Worm (Caenorhabditis elegans) whole organism, late embryonic: ENCODE data around the gene T19D7.6.

Experiments used
- F13H6.1 ChIP-seq: sonication (generic microtip); optimal IDR thresholded peaks from 2 replicates; lab custom pipeline; 2016; ENCODE audit warnings: missing genetic modification characterization, missing compliant biosample characterization
- K09A11.1 ChIP-seq: sonication (generic microtip); optimal IDR thresholded peaks from 2 replicates; lab custom pipeline; 2017; ENCODE audit warnings: antibody characterized with exemption, mild to moderate bottlenecking, missing genetic modification characterization, missing compliant biosample characterization; ENCODE audit not compliant: insufficient read depth
- Y22D7AL.16 ChIP-seq: sonication (generic microtip); optimal IDR thresholded peaks from 2 replicates; lab custom pipeline; 2016; ENCODE audit warnings: missing genetic modification characterization, missing compliant biosample characterization
- ama-1 ChIP-seq: fragments of 150-350 bp; optimal IDR thresholded peaks from 2 replicates; lab custom pipeline; 2014
- ceh-14 ChIP-seq: sonication (generic microtip); optimal IDR thresholded peaks from 2 replicates; lab custom pipeline; 2016; ENCODE audit warnings: missing genotype, missing genetic modification characterization, missing compliant biosample characterization
- ceh-19 ChIP-seq: fragments of 200-800 bp; sonication (Bioruptor generic); optimal IDR thresholded peaks from 2 replicates; lab custom pipeline; 2018; ENCODE audit warnings: mild to moderate bottlenecking, missing genetic modification characterization, missing compliant biosample characterization
- ceh-22 ChIP-seq: sonication (generic microtip); optimal IDR thresholded peaks from 2 replicates; lab custom pipeline; 2017; ENCODE audit warnings: missing biosample characterization, missing genetic modification characterization
- ceh-31 ChIP-seq: sonication (generic microtip); optimal IDR thresholded peaks from 2 replicates; lab custom pipeline; 2016; ENCODE audit warnings: missing genetic modification characterization, missing compliant biosample characterization
- ceh-48 ChIP-seq: sonication (generic microtip); optimal IDR thresholded peaks from 2 replicates; lab custom pipeline; 2016; ENCODE audit warnings: missing genetic modification characterization, inconsistent platforms, missing compliant biosample characterization
- ceh-6 ChIP-seq: fragments of 200-800 bp; sonication (Bioruptor generic); optimal IDR thresholded peaks from 2 replicates; lab custom pipeline; 2018; ENCODE audit warnings: mild to moderate bottlenecking, missing genetic modification characterization, missing compliant biosample characterization
- ceh-9 ChIP-seq: sonication (generic microtip); optimal IDR thresholded peaks from 2 replicates; lab custom pipeline; 2016; ENCODE audit warnings: mild to moderate bottlenecking, missing genetic modification characterization, inconsistent platforms, missing compliant biosample characterization
- dve-1 ChIP-seq: sonication (generic microtip); optimal IDR thresholded peaks from 2 replicates; lab custom pipeline; 2017; ENCODE audit warnings: antibody characterized with exemption, mild to moderate bottlenecking, missing genetic modification characterization, missing compliant biosample characterization
- elt-2 ChIP-seq: sonication (generic microtip); optimal IDR thresholded peaks from 2 replicates; lab custom pipeline; 2016; ENCODE audit warnings: missing genetic modification reagents, missing genetic modification characterization, missing compliant biosample characterization
- elt-4 ChIP-seq: sonication (generic microtip); optimal IDR thresholded peaks from 2 replicates; lab custom pipeline; 2016; ENCODE audit warnings: missing genetic modification characterization, missing compliant biosample characterization
- ets-4 ChIP-seq: sonication (generic microtip); optimal IDR thresholded peaks from 2 replicates; lab custom pipeline; 2016; ENCODE audit warnings: missing genetic modification characterization, missing compliant biosample characterization
- gmeb-2 ChIP-seq: sonication (generic microtip); optimal IDR thresholded peaks from 2 replicates; lab custom pipeline; 2016; ENCODE audit warnings: missing genetic modification characterization, inconsistent platforms, missing compliant biosample characterization
- hlh-13 ChIP-seq: fragments of 200-800 bp; sonication (Bioruptor generic); optimal IDR thresholded peaks from 2 replicates; lab custom pipeline; 2018; ENCODE audit warnings: mild to moderate bottlenecking, missing genetic modification characterization, missing compliant biosample characterization
- hlh-30 ChIP-seq: sonication (generic microtip); optimal IDR thresholded peaks from 2 replicates; lab custom pipeline; 2017; ENCODE audit warnings: antibody characterized with exemption, missing genetic modification characterization, missing compliant biosample characterization; ENCODE audit not compliant: insufficient read depth
- hlh-6 ChIP-seq: sonication (generic microtip); optimal IDR thresholded peaks from 2 replicates; lab custom pipeline; 2016; ENCODE audit warnings: missing genotype, missing genetic modification characterization, missing compliant biosample characterization
- hlh-8 ChIP-seq: sonication (generic microtip); optimal IDR thresholded peaks from 2 replicates; lab custom pipeline; 2016; ENCODE audit warnings: missing genotype, missing genetic modification characterization, missing compliant biosample characterization
- madf-2 ChIP-seq: sonication (generic microtip); optimal IDR thresholded peaks from 2 replicates; lab custom pipeline; 2017; ENCODE audit warnings: missing genetic modification characterization, missing compliant biosample characterization
- nhr-11 ChIP-seq: fragments of 150-350 bp; optimal IDR thresholded peaks from 2 replicates; lab custom pipeline; 2014; ENCODE audit warnings: missing biosample characterization, missing genetic modification characterization
- odd-2 ChIP-seq: sonication (generic microtip); optimal IDR thresholded peaks from 2 replicates; lab custom pipeline; 2017; ENCODE audit warnings: antibody characterized with exemption, mild to moderate bottlenecking, missing genetic modification characterization, missing compliant biosample characterization
- pat-9 ChIP-seq: fragments of 200-800 bp; sonication (Bioruptor generic); optimal IDR thresholded peaks from 2 replicates; lab custom pipeline; 2018; ENCODE audit warnings: mild to moderate bottlenecking, missing genetic modification characterization, moderate library complexity, missing compliant biosample characterization
- pha-2 ChIP-seq: sonication (generic microtip); optimal IDR thresholded peaks from 2 replicates; lab custom pipeline; 2017; ENCODE audit warnings: mild to moderate bottlenecking, missing genetic modification characterization, missing compliant biosample characterization
- pros-1 ChIP-seq: fragments of 150-350 bp; optimal IDR thresholded peaks from 2 replicates; lab custom pipeline; 2014; ENCODE audit warnings: missing biosample characterization, missing genetic modification reagents, missing genetic modification characterization
- rnt-1 ChIP-seq: sonication (generic microtip); optimal IDR thresholded peaks from 2 replicates; lab custom pipeline; 2016; ENCODE audit warnings: missing genetic modification characterization, missing compliant biosample characterization
- sdc-2 ChIP-seq: sonication (generic microtip); optimal IDR thresholded peaks from 2 replicates; lab custom pipeline; 2016; ENCODE audit warnings: missing genotype, missing genetic modification characterization, missing compliant biosample characterization
- sox-2 ChIP-seq: fragments of 200-800 bp; sonication (Bioruptor generic); IDR thresholded peaks from 2 replicates; pipeline ENCODE4 v1.3.6; 2022; ENCODE audit warnings: missing genetic modification reagents, missing genetic modification characterization, missing compliant biosample characterization
- syd-9 ChIP-seq: sonication (generic microtip); optimal IDR thresholded peaks from 2 replicates; lab custom pipeline; 2016; ENCODE audit warnings: mild to moderate bottlenecking, missing genetic modification characterization, moderate library complexity, missing compliant biosample characterization
- tbx-7 ChIP-seq: sonication (generic microtip); optimal IDR thresholded peaks from 2 replicates; lab custom pipeline; 2016; ENCODE audit warnings: missing genotype, missing genetic modification characterization, missing compliant biosample characterization
- ttx-3 ChIP-seq: sonication (generic microtip); optimal IDR thresholded peaks from 2 replicates; lab custom pipeline; 2016; ENCODE audit warnings: missing genetic modification reagents, missing genetic modification characterization, missing compliant biosample characterization
- unc-3 ChIP-seq, 2 experiments: fragments of 200-800 bp in 1 of 2; sonication (Bioruptor generic) in 1 of 2; sonication (generic microtip) in 1 of 2; conservative IDR thresholded peaks in 1 of 2; optimal IDR thresholded peaks in 1 of 2; 2 replicates each; pipeline versions ENCODE4 v1.3.6 to Lab custom; 2016 to 2022; ENCODE audit warnings: missing compliant biosample characterization in 2 of 2, missing genetic modification characterization in 2 of 2, missing genetic modification reagents in 1 of 2
- unc-42 ChIP-seq: sonication (generic microtip); optimal IDR thresholded peaks from 2 replicates; lab custom pipeline; 2016; ENCODE audit warnings: missing genotype, missing genetic modification characterization, missing compliant biosample characterization
- zip-5 ChIP-seq: sonication (generic microtip); optimal IDR thresholded peaks from 2 replicates; lab custom pipeline; 2016; ENCODE audit warnings: missing genetic modification characterization, missing compliant biosample characterization

T19D7.6 gene

DNA sequence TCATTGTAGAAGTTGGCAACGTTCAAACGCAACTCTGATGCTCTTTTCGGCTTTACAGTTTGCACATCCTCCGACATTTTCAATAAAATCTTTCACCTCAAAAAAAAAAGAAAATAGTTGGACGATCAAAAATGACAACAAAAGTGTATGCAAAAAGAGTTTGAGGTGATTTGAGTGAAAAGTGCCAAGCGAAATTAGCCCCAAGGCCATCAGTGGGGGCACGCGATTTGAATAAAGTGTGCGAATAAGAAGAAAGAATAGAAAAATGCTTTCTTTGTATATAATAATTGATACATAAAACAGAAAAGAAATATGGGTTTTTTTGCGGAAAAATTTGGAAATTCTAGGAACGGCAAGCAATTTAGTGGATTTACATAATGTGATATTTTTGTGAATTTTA is 4.5 kb downstream of the T19D7.6 start, which contains the start of gene T19D7.5:
TSS of gene T19D7.5 (minus strand) at position 101 of the 400 bp plus-strand sequence.
- no peak for TF ChIP-seq F13H6.1 (tag; lab: Kevin White, UChicago)
- no peak for TF ChIP-seq madf-2 (tag; lab: Kevin White, UChicago)
- TF ChIP-seq ets-4 (tag; lab: Kevin White, UChicago) = no peak
- TF ChIP-seq pros-1 = no peak
- no peak for TF ChIP-seq hlh-6 (tag; lab: Kevin White, UChicago)
- no peak for TF ChIP-seq ama-1 (lab: Kevin White, UChicago)

DNA sequence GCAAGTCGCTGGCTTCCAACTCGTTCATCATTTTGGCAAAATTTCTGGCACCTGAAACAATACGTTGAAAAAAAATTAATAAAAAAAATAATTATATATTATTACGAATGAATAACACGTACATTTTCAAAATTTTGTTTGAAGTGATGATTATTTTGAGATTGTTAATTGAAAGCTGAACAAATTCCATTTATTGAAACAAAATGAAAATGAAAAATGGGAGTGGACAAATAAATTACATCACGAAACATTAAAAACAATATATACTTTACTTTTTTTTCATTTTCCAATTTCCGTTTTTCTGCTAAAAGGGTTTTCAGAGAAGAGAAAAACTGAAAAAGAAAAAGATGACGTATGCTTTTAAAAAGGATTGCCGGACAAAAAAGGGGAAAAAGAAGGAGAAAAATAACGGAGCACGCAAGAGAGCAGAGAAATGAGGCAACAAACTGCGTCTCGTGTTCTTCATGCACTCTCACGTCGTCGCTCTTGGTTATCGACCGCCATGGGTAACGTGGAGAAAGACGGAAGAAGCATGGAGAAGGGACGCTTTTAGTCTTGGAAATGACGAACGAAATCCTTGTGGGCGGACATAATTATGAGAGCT is 8.8 kb downstream of the T19D7.6 start, which contains the start of gene rund-1:
TSS of gene rund-1 (minus strand) at position 51 of the 604 bp plus-strand sequence.
- TF ChIP-seq unc-42 (tag; lab: Kevin White, UChicago) = peak; percentile 48
- TF ChIP-seq ceh-31 = peak; percentile 34
- TF ChIP-seq ceh-48 (tag; lab: Kevin White, UChicago) = peak; percentile 62
- no peak for TF ChIP-seq ceh-19 (GFP tag; lab: Kevin White, UChicago)
- TF ChIP-seq, all 69 proteins: peak for 3

DNA sequence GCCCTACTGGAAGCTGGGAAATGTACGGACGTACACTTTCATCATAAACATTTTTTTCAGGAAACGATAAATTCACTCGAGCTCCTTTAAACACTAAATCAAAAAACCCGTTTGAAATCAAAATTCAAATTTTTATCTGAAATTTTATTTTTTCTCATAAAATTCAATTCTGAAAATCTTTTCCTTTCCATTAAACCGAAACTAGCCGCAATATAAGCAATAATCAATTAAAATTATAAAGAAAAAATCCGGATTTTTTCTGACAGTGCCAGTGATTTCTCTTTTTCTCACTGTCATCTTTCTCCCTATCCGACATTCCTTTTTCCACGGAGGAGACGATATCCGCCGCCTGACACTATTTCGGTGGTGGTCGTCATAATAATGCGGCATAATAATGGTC is 14.7 kb downstream of the T19D7.6 start, which contains the start of gene lpr-7:
TSS of gene lpr-7 (plus strand) at position 301 of the 400 bp plus-strand sequence.
- TF ChIP-seq madf-2 (tag; lab: Kevin White, UChicago) (no peak), gmeb-2 (tag; lab: Kevin White, UChicago) (no peak), sdc-2 (no peak)

DNA sequence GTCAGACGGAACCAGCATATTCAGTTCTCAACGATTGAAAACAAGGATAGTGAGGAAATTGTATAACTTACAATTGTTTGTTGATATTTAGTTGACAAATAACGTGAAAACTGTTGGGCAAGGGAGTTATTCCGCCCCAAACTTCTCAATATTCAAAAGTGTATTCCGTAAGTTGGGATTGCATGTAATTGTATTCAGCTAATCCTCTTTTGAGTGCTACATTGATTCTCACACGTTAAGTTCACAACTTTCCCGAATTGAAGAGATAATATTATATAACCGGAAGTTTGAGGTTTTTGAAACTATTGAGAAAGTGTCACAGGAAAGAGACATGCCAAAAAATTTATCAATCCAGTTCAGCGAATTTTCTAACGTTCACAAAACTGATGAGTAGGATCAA is 15.8 kb downstream of the T19D7.6 start, which contains the start of gene ifc-2:
TSS of gene ifc-2 (minus strand) at position 101 of the 400 bp plus-strand sequence.
- no peak for TF ChIP-seq nhr-11 (tag; lab: Kevin White, UChicago)
- TF ChIP-seq gmeb-2 (tag; lab: Kevin White, UChicago) = no peak
- TF ChIP-seq rnt-1 = no peak
- no peak for TF ChIP-seq dve-1 (tag; lab: Kevin White, UChicago)
- no peak for TF ChIP-seq syd-9 (tag; lab: Kevin White, UChicago)
- no peak for TF ChIP-seq pha-2
- TF ChIP-seq sox-2 = no peak
- TF ChIP-seq pros-1 = no peak
- no peak for TF ChIP-seq ets-4 (tag; lab: Kevin White, UChicago)

DNA sequence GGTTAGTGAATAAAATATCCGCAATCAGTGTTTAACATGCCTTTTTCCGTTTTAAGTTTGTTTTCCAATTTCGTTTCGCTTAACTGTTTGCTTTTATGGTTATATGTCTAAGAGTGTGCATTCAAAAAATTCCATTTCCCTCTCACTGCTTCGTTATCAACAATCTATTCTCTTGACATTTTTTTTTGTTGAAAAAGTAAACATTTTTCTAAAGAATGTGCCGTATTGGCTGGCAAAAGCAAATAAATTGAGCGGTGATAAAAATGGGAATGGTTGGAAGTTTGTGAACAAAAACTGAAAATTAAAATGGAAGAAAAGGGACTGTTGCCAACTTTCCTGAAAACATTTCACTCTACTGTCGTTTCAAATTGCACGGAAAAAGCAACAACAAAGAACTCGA is 19.0 kb downstream of the T19D7.6 start:
- TF ChIP-seq ceh-14 (tag; lab: Kevin White, UChicago) (no peak), zip-5 (tag; lab: Kevin White, UChicago) (no peak), Y22D7AL.16 (no peak), hlh-30 (tag; lab: Kevin White, UChicago) (no peak), pat-9 (tag; lab: Kevin White, UChicago) (no peak), odd-2 (no peak), unc-3 (GFP tag; conservative IDR thresholded peaks at IDR 0.05; lab: Robert Waterston, UW) (no peak), unc-3 (tag; optimal IDR thresholded peaks at IDR 0.05; lab: Kevin White, UChicago) (no peak), tbx-7 (tag; lab: Kevin White, UChicago) (no peak), ttx-3 (tag; lab: Kevin White, UChicago) (no peak)

DNA sequence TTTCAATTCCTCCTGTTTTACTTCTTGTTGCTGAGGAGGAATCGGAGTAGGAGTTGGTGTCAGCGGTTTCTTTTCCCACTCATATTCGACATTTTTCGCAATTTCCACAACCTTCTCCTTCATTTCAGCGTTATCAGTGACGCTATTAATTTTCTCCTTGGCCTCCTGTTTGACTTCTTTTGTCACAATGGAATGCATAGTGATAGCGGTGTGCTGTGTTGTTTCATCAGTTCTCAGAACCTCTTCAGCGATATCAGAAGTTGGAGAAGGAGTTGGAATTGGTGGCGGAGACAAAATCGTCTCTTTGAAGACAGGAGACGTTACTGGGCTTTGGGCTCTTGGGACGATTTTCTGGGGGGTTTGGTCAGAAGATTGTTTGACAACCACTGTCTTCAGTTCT is 24.1 kb downstream of the T19D7.6 start:
- no peak for TF ChIP-seq ceh-9 (tag; lab: Kevin White, UChicago)
- no peak for TF ChIP-seq sdc-2
- TF ChIP-seq hlh-8 (tag; lab: Kevin White, UChicago) = no peak
- TF ChIP-seq dve-1 (tag; lab: Kevin White, UChicago) = no peak
- no peak for TF ChIP-seq Y22D7AL.16
- no peak for TF ChIP-seq elt-2
- no peak for TF ChIP-seq zip-5 (tag; lab: Kevin White, UChicago)
- no peak for TF ChIP-seq elt-4
- no peak for TF ChIP-seq rnt-1
- no peak for TF ChIP-seq ceh-22 (tag; lab: Kevin White, UChicago)
- TF ChIP-seq hlh-13 (GFP tag; lab: Kevin White, UChicago) = no peak
- TF ChIP-seq hlh-6 (tag; lab: Kevin White, UChicago) = no peak
- TF ChIP-seq ceh-6 (GFP tag; lab: Kevin White, UChicago) = no peak
- TF ChIP-seq ceh-14 (tag; lab: Kevin White, UChicago) = no peak
- no peak for TF ChIP-seq madf-2 (tag; lab: Kevin White, UChicago)
- TF ChIP-seq K09A11.1 (tag; lab: Kevin White, UChicago) = no peak
